Worm (Caenorhabditis elegans) whole organism, L1 larva: ENCODE results near the gene F54A3.2.
"Not testable (repeated sequence)": the region's sequence is repeated elsewhere in the genome, so short reads cannot be mapped to it uniquely, and the experiment has no call there.

ENCODE experiments used
- ces-1 ChIP-seq: fragments of 150-350 bp; optimal IDR thresholded peaks from 2 replicates; lab custom pipeline; 2014; ENCODE audit warnings: missing biosample characterization, missing genetic modification reagents, missing genetic modification characterization
- lin-35 ChIP-seq, 2 experiments: fragments of 150-350 bp; optimal IDR thresholded peaks; 2 replicates each; lab custom pipeline; 2014; ENCODE audit warnings: missing biosample characterization in 2 of 2, missing genetic modification characterization in 2 of 2, missing genetic modification reagents in 2 of 2
- lsy-2 ChIP-seq, 2 experiments: fragments of 150-350 bp; optimal IDR thresholded peaks; 2 replicates each; lab custom pipeline; 2014; ENCODE audit warnings: missing biosample characterization in 2 of 2, missing genetic modification characterization in 2 of 2
- mab-9 ChIP-seq: fragments of 200-800 bp; sonication (Bioruptor generic); IDR thresholded peaks from 2 replicates; pipeline ENCODE4 v1.3.6; 2022; ENCODE audit warnings: missing genetic modification reagents, missing genetic modification characterization, missing compliant biosample characterization
- mdl-1 ChIP-seq, 2 experiments: fragments of 150-350 bp; optimal IDR thresholded peaks; 2 replicates each; lab custom pipeline; 2014 to 2017; ENCODE audit warnings: missing biosample characterization in 2 of 2, missing genetic modification characterization in 2 of 2, inconsistent platforms in 1 of 2
- nhr-11 ChIP-seq: fragments of 150-350 bp; optimal IDR thresholded peaks from 2 replicates; lab custom pipeline; 2014; ENCODE audit warnings: missing biosample characterization, missing genetic modification characterization
- nhr-12 ChIP-seq: sonication (generic microtip); optimal IDR thresholded peaks from 2 replicates; lab custom pipeline; 2017; ENCODE audit warnings: missing biosample characterization, missing genetic modification characterization
- nhr-237 ChIP-seq: fragments of 150-350 bp; optimal IDR thresholded peaks from 2 replicates; lab custom pipeline; 2014; ENCODE audit warnings: missing biosample characterization, missing genetic modification characterization
- nhr-28 ChIP-seq: fragments of 150-350 bp; optimal IDR thresholded peaks from 2 replicates; lab custom pipeline; 2014; ENCODE audit warnings: missing biosample characterization, missing genetic modification characterization
- nhr-76 ChIP-seq: sonication (generic microtip); optimal IDR thresholded peaks from 2 replicates; lab custom pipeline; 2017; ENCODE audit warnings: missing biosample characterization, missing genetic modification characterization
- pag-3 ChIP-seq: sonication (generic microtip); optimal IDR thresholded peaks from 2 replicates; lab custom pipeline; 2017; ENCODE audit warnings: missing genetic modification characterization, mild to moderate bottlenecking, missing compliant biosample characterization, antibody characterized with exemption, borderline replicate concordance; ENCODE audit not compliant: insufficient read depth
- pqm-1 ChIP-seq: sonication (generic microtip); optimal IDR thresholded peaks from 3 replicates; lab custom pipeline; 2017; ENCODE audit warnings: missing biosample characterization, missing genetic modification characterization
- unc-30 ChIP-seq: sonication (generic microtip); optimal IDR thresholded peaks from 2 replicates; lab custom pipeline; 2017; ENCODE audit warnings: missing biosample characterization, missing genetic modification characterization
- xbp-1 ChIP-seq: sonication (generic microtip); optimal IDR thresholded peaks from 2 replicates; lab custom pipeline; 2016; ENCODE audit warnings: missing genetic modification characterization, missing compliant biosample characterization

ce11 chrII:2282599-2282998 is 39.2 kb downstream of the F54A3.2 start, which contains the start of gene K09F6.9:
- TF ChIP-seq nhr-11; lin-35 (GFP tag; optimal IDR thresholded peaks at IDR 0.05; lab: Kevin White, UChicago); nhr-237 (tag; lab: Kevin White, UChicago); pag-3; ces-1 (GFP tag; lab: Kevin White, UChicago); pqm-1 (tag; lab: Kevin White, UChicago); mab-9; nhr-76 (tag; lab: Kevin White, UChicago); unc-30; xbp-1 (tag; lab: Kevin White, UChicago); mdl-1 (tag; optimal IDR thresholded peaks at IDR 0.05; lab: Kevin White, UChicago); lsy-2 (tag; optimal IDR thresholded peaks at IDR 0.05; lab: Kevin White, UChicago); nhr-28 (tag; lab: Kevin White, UChicago); nhr-12 (tag; lab: Kevin White, UChicago): not testable (repeated sequence)
